Fruit fly (Drosophila melanogaster): Measurements from ENCODE around the gene CG18666.

The CG18666 gene

DNA sequence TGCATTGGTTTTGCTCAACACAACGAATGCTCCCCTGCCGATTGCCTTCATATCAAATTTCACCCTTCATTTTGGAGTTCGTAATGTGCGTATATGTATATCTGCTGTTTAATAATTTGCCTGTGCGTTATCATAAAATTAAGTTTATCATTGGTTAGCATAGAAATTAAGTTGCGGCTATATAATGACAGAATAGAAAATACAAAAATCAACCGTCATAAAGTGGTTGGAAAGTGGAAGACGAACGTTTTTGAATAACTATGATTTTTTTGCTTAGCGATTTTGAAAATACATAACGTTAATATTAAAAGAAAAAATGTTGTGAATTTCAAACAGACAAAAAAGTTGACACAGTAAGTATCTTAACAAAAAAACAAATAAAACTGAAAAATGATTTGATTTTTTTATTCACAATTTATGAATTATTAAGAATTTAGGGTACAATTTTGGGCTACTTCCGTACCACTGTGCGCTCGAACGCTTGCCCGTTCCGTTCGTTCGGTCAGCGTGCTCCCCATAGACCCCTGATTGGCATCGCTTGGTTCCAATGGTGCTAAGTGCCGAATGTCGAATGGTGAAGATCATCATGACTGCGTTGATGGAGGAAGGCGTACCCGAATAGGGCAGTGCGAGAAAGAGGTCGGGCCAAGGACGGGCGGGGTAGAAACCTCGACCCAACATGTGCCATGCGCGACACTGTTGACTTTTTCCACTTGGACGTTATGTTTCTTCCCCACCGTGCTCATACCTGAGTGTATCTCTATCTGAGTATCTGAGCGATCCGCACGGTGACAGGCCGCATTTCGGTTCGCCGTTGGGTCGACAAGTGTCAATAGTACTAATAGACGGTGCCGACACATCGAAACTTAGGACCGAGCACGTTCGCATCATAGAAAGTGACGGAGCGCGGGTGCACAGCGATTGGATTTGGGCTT, 3.3 kb downstream of the CG18666 start (continued):
- TF ChIP-seq peb (GFP tag; IDR thresholded peaks at IDR 0.05) (no peak), ttk (GFP tag; IDR thresholded peaks at IDR 0.05) (peak; percentile 33; the same call in 1 of the 2 replicates), B-H1 (GFP tag; IDR thresholded peaks at IDR 0.05) (no peak; the same call in 2 of the 3 replicates), lola (GFP tag; optimal IDR thresholded peaks at IDR 0.05) (peak in 1 of 3 experiments; percentile 76), stwl (tag; optimal IDR thresholded peaks at IDR 0.05) (no peak), Fer1 (GFP tag; optimal IDR thresholded peaks at IDR 0.05) (peak; percentile 33), schlank (tag; optimal IDR thresholded peaks at IDR 0.05) (no peak), slp2 (GFP tag; optimal IDR thresholded peaks at IDR 0.05) (no peak), CG4730 (GFP tag; IDR thresholded peaks at IDR 0.05) (peak; percentile 22; the same call in 1 of the 2 replicates), CG9215 (GFP tag; IDR thresholded peaks at IDR 0.05) (no peak), insv (GFP tag; optimal IDR thresholded peaks at IDR 0.05) (no peak), cad (GFP tag; optimal IDR thresholded peaks at IDR 0.05) (no peak), CG14050 (GFP tag; IDR thresholded peaks at IDR 0.05) (no peak), PHDP (tag; optimal IDR thresholded peaks at IDR 0.05) (peak; percentile 68), tin (GFP tag; optimal IDR thresholded peaks at IDR 0.05) (peak; percentile 35), CG6813 (GFP tag; optimal IDR thresholded peaks at IDR 0.05) (no peak), CG13424 (tag; optimal IDR thresholded peaks at IDR 0.05) (peak; percentile 63), Fer3 (tag; optimal IDR thresholded peaks at IDR 0.05) (peak; percentile 29), Asciz (GFP tag; optimal IDR thresholded peaks at IDR 0.05) (peak; percentile 41), ash1 (GFP tag; optimal IDR thresholded peaks at IDR 0.05) (no peak), CG18011 (GFP tag; optimal IDR thresholded peaks at IDR 0.05) (no peak), Dbx (GFP tag; IDR thresholded peaks at IDR 0.05) (no peak), CG8765 (GFP tag; IDR thresholded peaks at IDR 0.05) (no peak), CG6254 (GFP tag; optimal IDR thresholded peaks at IDR 0.05) (peak; percentile 29), CG12155 (GFP tag; optimal IDR thresholded peaks at IDR 0.05) (peak; percentile 39), Xrp1 (GFP tag; IDR thresholded peaks at IDR 0.05) (peak; percentile 30; the same call in 1 of the 2 replicates), p53 (GFP tag; optimal IDR thresholded peaks at IDR 0.05) (no peak), Fer2 (tag; optimal IDR thresholded peaks at IDR 0.05) (no peak), CTCF (GFP tag; optimal IDR thresholded peaks at IDR 0.05) (no peak), CG7372 (GFP tag; IDR thresholded peaks at IDR 0.05) (no peak), CG16815 (GFP tag; optimal IDR thresholded peaks at IDR 0.05) (peak; percentile 52), sd (tag; optimal IDR thresholded peaks at IDR 0.05) (peak; percentile 29), gcm (GFP tag; optimal IDR thresholded peaks at IDR 0.05) (peak; percentile 49), twi (tag; optimal IDR thresholded peaks at IDR 0.05) (peak; percentile 49), disco-r (GFP tag; optimal IDR thresholded peaks at IDR 0.05) (peak; percentile 44), CG32767 (GFP tag; IDR thresholded peaks at IDR 0.05) (peak; percentile 48; the same call in 1 of the 2 replicates), MTF-1 (GFP tag; optimal IDR thresholded peaks at IDR 0.05; ENCODE audit: borderline replicate concordance) (no peak), CG7556 (GFP tag; optimal IDR thresholded peaks at IDR 0.05) (peak; percentile 84), Med (GFP tag) (peak; percentile 75), maf-S (GFP tag; optimal IDR thresholded peaks at IDR 0.05) (no peak), CG5953 (GFP tag; IDR thresholded peaks at IDR 0.05) (no peak), amos (GFP tag; IDR thresholded peaks at IDR 0.05; ENCODE audit: partially characterized antibody) (no peak), CG2889 (GFP tag; IDR thresholded peaks at IDR 0.05) (no peak), CG31388 (GFP tag; optimal IDR thresholded peaks at IDR 0.05) (no peak), Blimp-1 (GFP tag; optimal IDR thresholded peaks at IDR 0.05) (peak; percentile 41), sima (GFP tag; optimal IDR thresholded peaks at IDR 0.05) (no peak), Bdp1 (GFP tag; optimal IDR thresholded peaks at IDR 0.05) (no peak), ERR (GFP tag; optimal IDR thresholded peaks at IDR 0.05) (no peak), Six4 (GFP tag; optimal IDR thresholded peaks at IDR 0.05) (no peak)

Measured in whole organism, embryonic.